Worm (Caenorhabditis elegans) whole organism, L4 larva: ENCODE measurements around the gene Y51H4A.6.
A peak's percentile ranks its signal among the peaks of the same experiment; 100 is the strongest.

ENCODE experiments used
- F44E2.7 ChIP-seq: fragments of 200-800 bp; sonication (Bioruptor generic); IDR thresholded peaks from 2 replicates; pipeline ENCODE4 v2.1.2; 2022; ENCODE audit warnings: missing genetic modification characterization, missing compliant biosample characterization
- T20F7.1 ChIP-seq: fragments of 200-800 bp; sonication (Bioruptor generic); optimal IDR thresholded peaks from 2 replicates; lab custom pipeline; 2018; ENCODE audit warnings: mild to moderate bottlenecking, missing genetic modification characterization, missing compliant biosample characterization
- Y75B8A.6 ChIP-seq: fragments of 200-800 bp; sonication (Bioruptor generic); IDR thresholded peaks from 2 replicates; pipeline ENCODE4 v1.3.6; 2022; ENCODE audit warnings: missing genetic modification reagents, missing genetic modification characterization, missing compliant biosample characterization
- ZK337.2 ChIP-seq: fragments of 200-800 bp; sonication (Bioruptor generic); IDR thresholded peaks from 2 replicates; pipeline ENCODE4 v1.3.6; 2022; ENCODE audit warnings: missing genetic modification reagents, missing genetic modification characterization, missing compliant biosample characterization
- ama-1 ChIP-seq: fragments of 150-350 bp; optimal IDR thresholded peaks from 2 replicates; lab custom pipeline; 2014; ENCODE audit warnings: inconsistent platforms, mixed read lengths
- ceh-28 ChIP-seq: fragments of 150-350 bp; optimal IDR thresholded peaks from 2 replicates; lab custom pipeline; 2014; ENCODE audit warnings: missing biosample characterization, missing genetic modification reagents, missing genetic modification characterization
- ceh-82 ChIP-seq: sonication (generic microtip); optimal IDR thresholded peaks from 2 replicates; lab custom pipeline; 2017; ENCODE audit warnings: missing biosample characterization, missing genetic modification characterization
- ces-1 ChIP-seq: fragments of 150-350 bp; sonication (generic microtip); optimal IDR thresholded peaks from 4 replicates; lab custom pipeline; 2014; ENCODE audit warnings: missing biosample characterization, missing genetic modification reagents, missing genetic modification characterization
- cey-2 ChIP-seq: sonication (generic microtip); optimal IDR thresholded peaks from 3 replicates; lab custom pipeline; 2017; ENCODE audit warnings: missing genetic modification characterization, mild to moderate bottlenecking, missing compliant biosample characterization, antibody characterized with exemption, borderline replicate concordance; ENCODE audit not compliant: insufficient read depth
- ctbp-1 ChIP-seq: fragments of 200-800 bp; sonication (Bioruptor generic); IDR thresholded peaks from 2 replicates; pipeline ENCODE4 v1.3.6; 2022; ENCODE audit warnings: missing genetic modification reagents, missing genetic modification characterization, missing compliant biosample characterization
- daf-12 ChIP-seq: fragments of 150-350 bp; optimal IDR thresholded peaks from 2 replicates; lab custom pipeline; 2014; ENCODE audit warnings: missing biosample characterization, missing genetic modification reagents, missing genetic modification characterization
- dmd-8 ChIP-seq: fragments of 200-800 bp; sonication (Bioruptor generic); IDR thresholded peaks from 2 replicates; pipeline ENCODE4 v1.3.6; 2022; ENCODE audit warnings: missing genetic modification characterization, missing compliant biosample characterization
- dpl-1 ChIP-seq: fragments of 150-350 bp; optimal IDR thresholded peaks from 2 replicates; lab custom pipeline; 2014; ENCODE audit warnings: missing biosample characterization, missing genetic modification reagents, missing genetic modification characterization
- duxl-1 ChIP-seq: sonication (generic microtip); optimal IDR thresholded peaks from 2 replicates; lab custom pipeline; 2016; ENCODE audit warnings: mild to moderate bottlenecking, missing genetic modification characterization, moderate library complexity, missing compliant biosample characterization; ENCODE audit not compliant: poor library complexity
- dve-1 ChIP-seq: sonication (generic microtip); optimal IDR thresholded peaks from 2 replicates; lab custom pipeline; 2017; ENCODE audit warnings: antibody characterized with exemption, mild to moderate bottlenecking, missing genetic modification characterization, missing compliant biosample characterization; ENCODE audit not compliant: insufficient read depth
- egl-43 ChIP-seq: fragments of 200-800 bp; sonication (Bioruptor generic); IDR thresholded peaks from 2 replicates; pipeline ENCODE4 v1.3.6; 2022; ENCODE audit warnings: missing genetic modification reagents, missing genetic modification characterization, missing compliant biosample characterization
- fkh-10 ChIP-seq: fragments of 150-350 bp; optimal IDR thresholded peaks from 2 replicates; lab custom pipeline; 2014; ENCODE audit warnings: missing biosample characterization, missing genetic modification reagents, missing genetic modification characterization
- gei-8 ChIP-seq: fragments of 200-800 bp; sonication (Bioruptor generic); optimal IDR thresholded peaks from 2 replicates; lab custom pipeline; 2018; ENCODE audit warnings: mild to moderate bottlenecking, missing genetic modification characterization, missing compliant biosample characterization
- hlh-11 ChIP-seq: fragments of 200-800 bp; sonication (Bioruptor generic); optimal IDR thresholded peaks from 2 replicates; lab custom pipeline; 2018; ENCODE audit warnings: mild to moderate bottlenecking, missing genetic modification characterization, missing compliant biosample characterization
- hlh-30 ChIP-seq: sonication (generic microtip); optimal IDR thresholded peaks from 2 replicates; lab custom pipeline; 2017; ENCODE audit warnings: antibody characterized with exemption, mild to moderate bottlenecking, missing genetic modification characterization, missing compliant biosample characterization; ENCODE audit not compliant: insufficient read depth
- hmg-1.1 ChIP-seq: fragments of 200-800 bp; sonication (Bioruptor generic); IDR thresholded peaks from 2 replicates; pipeline ENCODE4 v1.3.6; 2022; ENCODE audit warnings: missing genetic modification reagents, missing genetic modification characterization, missing compliant biosample characterization
- lin-39 ChIP-seq: fragments of 150-350 bp; optimal IDR thresholded peaks from 2 replicates; lab custom pipeline; 2014; ENCODE audit warnings: missing biosample characterization, missing genetic modification reagents, missing genetic modification characterization
- lsy-2 ChIP-seq, 2 experiments: fragments of 150-350 bp in 1 of 2; sonication (generic microtip) in 1 of 2; optimal IDR thresholded peaks; 2 replicates each; lab custom pipeline; 2014 to 2017; ENCODE audit warnings: missing biosample characterization in 2 of 2, missing genetic modification characterization in 2 of 2
- mdt-29 ChIP-seq: fragments of 200-800 bp; sonication (Bioruptor generic); IDR thresholded peaks from 2 replicates; pipeline ENCODE4 v1.3.6; 2022; ENCODE audit warnings: missing genetic modification reagents, missing genetic modification characterization, missing compliant biosample characterization
- mes-2 ChIP-seq: sonication (generic microtip); optimal IDR thresholded peaks from 2 replicates; lab custom pipeline; 2016; ENCODE audit warnings: missing genotype, mild to moderate bottlenecking, missing genetic modification characterization, missing compliant biosample characterization; ENCODE audit not compliant: poor library complexity, severe bottlenecking
- mxl-2 ChIP-seq: fragments of 200-800 bp; sonication (Bioruptor generic); conservative IDR thresholded peaks from 2 replicates; pipeline ENCODE4 v1.3.6; 2022; ENCODE audit warnings: missing genetic modification reagents, missing genetic modification characterization, missing compliant biosample characterization
- mxl-3 ChIP-seq: fragments of 200-800 bp; sonication (Bioruptor generic); optimal IDR thresholded peaks from 2 replicates; lab custom pipeline; 2018; ENCODE audit warnings: mild to moderate bottlenecking, missing genetic modification characterization, missing compliant biosample characterization
- nhr-102 ChIP-seq: sonication (generic microtip); optimal IDR thresholded peaks from 2 replicates; lab custom pipeline; 2016; ENCODE audit warnings: mild to moderate bottlenecking, missing genetic modification characterization, moderate library complexity, missing compliant biosample characterization
- nhr-11 ChIP-seq: fragments of 150-350 bp; optimal IDR thresholded peaks from 2 replicates; lab custom pipeline; 2014; ENCODE audit warnings: missing biosample characterization, missing genetic modification characterization
- nhr-237 ChIP-seq: sonication (generic microtip); optimal IDR thresholded peaks from 2 replicates; lab custom pipeline; 2017; ENCODE audit warnings: missing biosample characterization, missing genetic modification characterization
- nhr-25 ChIP-seq: sonication (generic microtip); optimal IDR thresholded peaks from 2 replicates; lab custom pipeline; 2017; ENCODE audit warnings: missing genetic modification characterization, mild to moderate bottlenecking, missing compliant biosample characterization, antibody characterized with exemption, moderate library complexity, borderline replicate concordance; ENCODE audit not compliant: insufficient read depth
- nhr-28 ChIP-seq: fragments of 150-350 bp; optimal IDR thresholded peaks from 2 replicates; lab custom pipeline; 2014; ENCODE audit warnings: missing biosample characterization, missing genetic modification characterization
- nhr-6 ChIP-seq: fragments of 150-350 bp; optimal IDR thresholded peaks from 2 replicates; lab custom pipeline; 2014; ENCODE audit warnings: missing biosample characterization, missing genetic modification characterization
- pqm-1 ChIP-seq: sonication (generic microtip); optimal IDR thresholded peaks from 2 replicates; lab custom pipeline; 2017; ENCODE audit warnings: missing biosample characterization, missing genetic modification characterization
- saeg-2 ChIP-seq: fragments of 200-800 bp; sonication (Bioruptor generic); IDR thresholded peaks from 2 replicates; pipeline ENCODE4 v1.3.6; 2022; ENCODE audit warnings: missing genetic modification reagents, missing genetic modification characterization, missing compliant biosample characterization
- sdz-12 ChIP-seq: fragments of 200-800 bp; sonication (Bioruptor generic); optimal IDR thresholded peaks from 2 replicates; lab custom pipeline; 2018; ENCODE audit warnings: mild to moderate bottlenecking, missing genetic modification characterization, missing compliant biosample characterization
- spr-1 ChIP-seq: sonication (generic microtip); optimal IDR thresholded peaks from 2 replicates; lab custom pipeline; 2016; ENCODE audit warnings: mild to moderate bottlenecking, missing genetic modification characterization, missing compliant biosample characterization
- spr-3 ChIP-seq: fragments of 200-800 bp; sonication (Bioruptor generic); optimal IDR thresholded peaks from 2 replicates; lab custom pipeline; 2018; ENCODE audit warnings: mild to moderate bottlenecking, missing genetic modification characterization, missing compliant biosample characterization
- unc-39 ChIP-seq: sonication (generic microtip); optimal IDR thresholded peaks from 2 replicates; lab custom pipeline; 2017; ENCODE audit warnings: missing biosample characterization, missing genetic modification characterization
- unc-62 ChIP-seq, 3 experiments: fragments of 150-350 bp in 1 of 3; sonication (generic microtip); optimal IDR thresholded peaks in 2 of 3; peaks in 1 of 3; 1 replicate in 1 of 3; 2 replicates in 2 of 3; lab custom pipeline; 2014 to 2017; ENCODE audit warnings: missing biosample characterization in 3 of 3, missing genetic modification characterization in 3 of 3, missing genetic modification reagents in 3 of 3, missing genotype in 1 of 3
- zag-1 ChIP-seq: fragments of 150-350 bp; optimal IDR thresholded peaks from 2 replicates; lab custom pipeline; 2014; ENCODE audit warnings: missing biosample characterization, missing genetic modification characterization
- zfp-2 ChIP-seq: sonication (generic microtip); optimal IDR thresholded peaks from 2 replicates; lab custom pipeline; 2016; ENCODE audit warnings: mild to moderate bottlenecking, missing genetic modification characterization, missing compliant biosample characterization
- zip-11 ChIP-seq: fragments of 200-800 bp; sonication (Bioruptor generic); IDR thresholded peaks from 2 replicates; pipeline ENCODE4 v1.3.6; 2022; ENCODE audit warnings: missing genetic modification characterization, missing compliant biosample characterization
- ztf-11 ChIP-seq: fragments of 150-350 bp; optimal IDR thresholded peaks from 2 replicates; lab custom pipeline; 2014; ENCODE audit warnings: missing biosample characterization, missing genetic modification characterization
- ztf-7 ChIP-seq: fragments of 150-350 bp; optimal IDR thresholded peaks from 2 replicates; lab custom pipeline; 2014; ENCODE audit warnings: missing biosample characterization, missing genetic modification characterization

Gene Y51H4A.6

DNA sequence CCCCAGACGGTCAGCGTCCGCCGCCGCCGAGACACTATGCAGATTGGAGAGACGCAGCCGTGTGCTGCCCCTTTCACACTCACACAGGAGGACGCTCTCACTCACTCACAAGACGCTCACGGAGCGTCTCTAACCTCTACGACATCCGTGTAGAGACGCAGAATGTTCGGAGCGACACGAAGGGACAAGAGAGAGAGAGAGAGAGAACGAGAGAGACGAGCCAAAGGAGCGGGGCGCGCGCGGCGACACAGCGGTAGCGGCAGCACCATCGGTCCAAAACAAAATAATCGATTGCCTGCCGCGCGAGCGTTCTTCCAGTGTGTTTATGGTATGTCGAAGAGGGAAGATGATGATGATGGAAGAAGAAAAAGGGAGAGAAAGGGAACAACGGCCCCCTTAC is 41.1 kb upstream of the Y51H4A.6 start (continued):
- TF ChIP-seq cey-2 (tag; lab: Kevin White, UChicago) = no peak
- TF ChIP-seq duxl-1 = peak; percentile 41
- TF ChIP-seq dve-1 (tag; lab: Kevin White, UChicago) = peak; percentile 94
- TF ChIP-seq lin-39 (tag; lab: Kevin White, UChicago) = no peak
- TF ChIP-seq egl-43 (GFP tag; lab: Robert Waterston, UW) = peak; percentile 90
- TF ChIP-seq unc-39 (tag; lab: Kevin White, UChicago) = no peak
- no peak for TF ChIP-seq mdt-29
- peak; percentile 57 for TF ChIP-seq nhr-11 (tag; lab: Kevin White, UChicago)
- TF ChIP-seq zag-1 (tag; lab: Kevin White, UChicago) = no peak
- TF ChIP-seq fkh-10 (GFP tag; lab: Kevin White, UChicago) = peak; percentile 31
- 0 out of 2 replicates have a peak, but pooled peaks have one; percentile 6 for TF ChIP-seq ZK337.2 (GFP tag; lab: Robert Waterston, UW)
- peak; percentile 94 for TF ChIP-seq hlh-30
- TF ChIP-seq dpl-1 (GFP tag; lab: Kevin White, UChicago) = peak; percentile 51
- peak; percentile 87 for TF ChIP-seq nhr-28
- TF ChIP-seq saeg-2 (GFP tag; lab: Robert Waterston, UW) = 0 out of 2 replicates have a peak, but pooled peaks have one; percentile 32
- peak; percentile 12 for TF ChIP-seq ztf-7
- TF ChIP-seq gei-8 (GFP tag; lab: Kevin White, UChicago) = peak; percentile 7

DNA sequence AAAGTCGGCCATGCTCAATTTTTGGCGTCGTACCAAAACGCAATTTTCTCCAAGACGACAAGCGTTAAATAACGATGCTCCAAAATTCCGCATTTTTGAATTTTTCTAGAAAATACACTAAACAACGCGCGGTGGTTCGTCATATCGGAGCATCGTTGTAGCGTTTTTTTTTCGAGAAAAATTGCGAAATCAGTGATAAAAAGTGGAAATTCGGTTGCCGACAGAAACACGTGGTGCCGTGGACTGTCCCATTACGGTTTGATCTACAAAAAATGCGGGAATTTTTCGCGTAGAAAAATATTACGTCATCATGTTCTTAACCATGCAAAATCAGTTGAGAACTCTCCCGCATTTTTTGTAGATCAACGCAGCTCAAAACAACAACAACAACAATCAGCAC is 40.5 kb upstream of the Y51H4A.6 start:
- TF ChIP-seq pqm-1 (tag; lab: Kevin White, UChicago) (no peak), unc-62 (GFP tag; optimal IDR thresholded peaks at IDR 0.05 in 1 of 2; lab: Kevin White, UChicago) (peak in 1 of 2 experiments; percentile 64), unc-62 (tag; optimal IDR thresholded peaks at IDR 0.05; lab: Kevin White, UChicago) (no peak)

DNA sequence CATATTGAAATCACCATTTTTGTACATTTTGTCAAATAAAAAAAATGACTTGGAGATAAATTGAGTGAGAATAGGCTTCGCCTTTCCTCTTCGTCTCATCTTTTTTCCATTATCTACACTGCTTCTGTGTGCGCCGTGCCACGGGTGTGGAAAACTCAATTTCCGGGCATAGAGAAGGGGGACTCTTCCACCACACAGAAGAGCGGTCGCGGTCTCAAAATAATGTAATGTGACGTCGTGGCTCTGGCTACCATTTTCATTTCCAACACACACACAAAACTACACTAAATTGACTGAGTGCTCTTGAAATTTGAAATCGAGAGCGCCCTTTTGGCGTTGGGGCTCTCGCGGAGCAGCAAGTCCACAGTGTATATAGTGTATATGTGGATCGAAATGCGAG is 39.5 kb upstream of the Y51H4A.6 start:
- TF ChIP-seq ces-1 (GFP tag; lab: Kevin White, UChicago) = peak; percentile 51
- no peak for TF ChIP-seq sdz-12 (GFP tag; lab: Kevin White, UChicago)
- TF ChIP-seq ztf-7 = no peak
- no peak for TF ChIP-seq spr-3 (GFP tag; lab: Kevin White, UChicago)

DNA sequence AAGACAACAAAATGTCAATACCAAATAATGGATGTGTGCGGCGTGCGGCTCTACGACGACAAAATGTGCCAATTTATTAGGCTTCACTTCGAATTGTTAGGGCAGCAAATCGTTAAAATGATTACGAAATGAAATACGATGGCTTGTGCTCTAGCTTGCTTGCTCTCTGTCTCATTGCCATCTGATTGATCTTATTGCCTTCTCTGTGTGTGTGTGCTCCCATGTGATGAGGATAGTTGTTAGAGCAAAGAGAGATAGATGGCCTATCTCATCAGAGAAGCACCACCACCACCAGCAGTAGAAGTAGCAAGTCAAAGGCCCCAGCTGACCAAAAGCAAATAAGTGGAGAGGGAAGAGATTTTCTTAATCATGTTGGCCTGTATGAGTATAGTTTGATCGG is 37.0 kb upstream of the Y51H4A.6 start:
- TF ChIP-seq nhr-6 (tag; lab: Kevin White, UChicago) = no peak
- TF ChIP-seq ceh-82 (tag; lab: Kevin White, UChicago) = no peak
- TF ChIP-seq mes-2 (tag; lab: Kevin White, UChicago) = no peak
- TF ChIP-seq zip-11 (GFP tag; lab: Robert Waterston, UW) = no peak
- TF ChIP-seq mxl-2 (GFP tag; lab: Robert Waterston, UW) = no peak
- TF ChIP-seq dpl-1 (GFP tag; lab: Kevin White, UChicago) = no peak
- no peak for TF ChIP-seq spr-1 (tag; lab: Kevin White, UChicago)
- TF ChIP-seq F44E2.7 (GFP tag; lab: Robert Waterston, UW) = no peak
- no peak for TF ChIP-seq ama-1 (lab: Kevin White, UChicago)
- no peak for TF ChIP-seq zfp-2 (tag; lab: Kevin White, UChicago)
- no peak for TF ChIP-seq dve-1 (tag; lab: Kevin White, UChicago)
- no peak for TF ChIP-seq ceh-28 (tag; lab: Kevin White, UChicago)
- TF ChIP-seq hlh-11 = peak; percentile 20
- TF ChIP-seq nhr-237 (tag; lab: Kevin White, UChicago) = no peak
- no peak for TF ChIP-seq Y75B8A.6 (GFP tag; lab: Robert Waterston, UW)
- TF ChIP-seq dmd-8 (GFP tag; lab: Robert Waterston, UW) = no peak
- TF ChIP-seq unc-62 (GFP tag; optimal IDR thresholded peaks at IDR 0.05 in 1 of 2; lab: Kevin White, UChicago) = no peak
- no peak for TF ChIP-seq unc-62 (tag; optimal IDR thresholded peaks at IDR 0.05; lab: Kevin White, UChicago)
- TF ChIP-seq mxl-3 = no peak
- TF ChIP-seq daf-12 = no peak
- no peak for TF ChIP-seq ctbp-1 (GFP tag; lab: Robert Waterston, UW)
- no peak for TF ChIP-seq nhr-25 (tag; lab: Kevin White, UChicago)
- TF ChIP-seq ztf-11 (tag; lab: Kevin White, UChicago) = no peak
- no peak for TF ChIP-seq nhr-102 (tag; lab: Kevin White, UChicago)
- peak in 1 of 2 experiments; percentile 5 for TF ChIP-seq lsy-2 (tag; optimal IDR thresholded peaks at IDR 0.05; lab: Kevin White, UChicago)
- TF ChIP-seq T20F7.1 (GFP tag; lab: Kevin White, UChicago) = no peak
- 0 out of 2 replicates have a peak, but pooled peaks have one; percentile 17 for TF ChIP-seq hmg-1.1 (GFP tag; lab: Robert Waterston, UW)
